Worm (Caenorhabditis elegans) whole organism, L1 larva: ENCODE results near the gene che-11.

ENCODE experiments used
- C16A3.4 ChIP-seq: fragments of 150-350 bp; optimal IDR thresholded peaks from 2 replicates; lab custom pipeline; 2014; ENCODE audit warnings: missing biosample characterization, missing genetic modification characterization
- alr-1 ChIP-seq: fragments of 200-800 bp; sonication (Bioruptor generic); optimal IDR thresholded peaks from 2 replicates; lab custom pipeline; 2018; ENCODE audit warnings: borderline replicate concordance, mild to moderate bottlenecking, missing genetic modification characterization, missing compliant biosample characterization
- ceh-90 ChIP-seq: sonication (generic microtip); optimal IDR thresholded peaks from 2 replicates; lab custom pipeline; 2016; ENCODE audit warnings: missing genetic modification characterization, missing compliant biosample characterization
- dsc-1 ChIP-seq: sonication (generic microtip); optimal IDR thresholded peaks from 2 replicates; lab custom pipeline; 2016; ENCODE audit warnings: mild to moderate bottlenecking, missing genetic modification characterization, missing compliant biosample characterization
- efl-1 ChIP-seq, 4 experiments: fragments of 150-350 bp; optimal IDR thresholded peaks in 3 of 4; peaks in 1 of 4; 1 replicate in 1 of 4; 2 replicates in 3 of 4; lab custom pipeline; 2014; ENCODE audit warnings: missing biosample characterization in 2 of 4, missing genetic modification characterization in 2 of 4, missing genetic modification reagents in 2 of 4
- elt-3 ChIP-seq, 6 experiments: fragments of 150-350 bp in 1 of 6; sonication (generic microtip); optimal IDR thresholded peaks; 2 replicates each; lab custom pipeline; 2017 to 2018; ENCODE audit warnings: missing biosample characterization in 6 of 6, missing genetic modification characterization in 6 of 6, inconsistent platforms in 1 of 6
- fkh-10 ChIP-seq: sonication (generic microtip); optimal IDR thresholded peaks from 2 replicates; lab custom pipeline; 2017; ENCODE audit warnings: missing biosample characterization, missing genetic modification reagents, missing genetic modification characterization
- hlh-17 ChIP-seq: fragments of 200-800 bp; sonication (Bioruptor generic); optimal IDR thresholded peaks from 2 replicates; lab custom pipeline; 2018; ENCODE audit warnings: missing genetic modification characterization, mild to moderate bottlenecking, missing compliant biosample characterization, moderate library complexity, borderline replicate concordance
- jun-1 ChIP-seq: fragments of 150-350 bp; optimal IDR thresholded peaks from 2 replicates; lab custom pipeline; 2014; ENCODE audit warnings: missing biosample characterization, missing genetic modification reagents, missing genetic modification characterization
- lin-14 ChIP-seq: fragments of 200-800 bp; sonication (Bioruptor generic); optimal IDR thresholded peaks from 2 replicates; lab custom pipeline; 2018; ENCODE audit warnings: mild to moderate bottlenecking, missing genetic modification characterization, moderate library complexity, missing compliant biosample characterization
- lsy-2 ChIP-seq, 2 experiments: fragments of 150-350 bp; optimal IDR thresholded peaks; 2 replicates each; lab custom pipeline; 2014; ENCODE audit warnings: missing biosample characterization in 2 of 2, missing genetic modification characterization in 2 of 2
- mdl-1 ChIP-seq, 2 experiments: fragments of 150-350 bp; optimal IDR thresholded peaks; 2 replicates each; lab custom pipeline; 2014 to 2017; ENCODE audit warnings: missing biosample characterization in 2 of 2, missing genetic modification characterization in 2 of 2, inconsistent platforms in 1 of 2
- nhr-20 ChIP-seq: sonication (generic microtip); optimal IDR thresholded peaks from 2 replicates; lab custom pipeline; 2016; ENCODE audit warnings: mild to moderate bottlenecking, missing genetic modification characterization, missing compliant biosample characterization
- nhr-85 ChIP-seq: sonication (generic microtip); peaks from one replicate; lab custom pipeline; 2016; ENCODE audit warnings: missing genetic modification characterization, inconsistent platforms, missing compliant biosample characterization
- skn-1 ChIP-seq: fragments of 150-350 bp; optimal IDR thresholded peaks from 2 replicates; lab custom pipeline; 2014; ENCODE audit warnings: missing biosample characterization, missing genetic modification characterization
- snpc-4 ChIP-seq: fragments of 150-350 bp; optimal IDR thresholded peaks from 2 replicates; lab custom pipeline; 2014; ENCODE audit warnings: missing biosample characterization, missing genetic modification characterization
- snu-23 ChIP-seq: sonication (generic microtip); optimal IDR thresholded peaks from 2 replicates; lab custom pipeline; 2016; ENCODE audit warnings: missing genetic modification characterization, missing compliant biosample characterization
- swsn-7 ChIP-seq: sonication (generic microtip); optimal IDR thresholded peaks from 2 replicates; lab custom pipeline; 2016; ENCODE audit warnings: missing genetic modification characterization, missing compliant biosample characterization
- unc-62 ChIP-seq: fragments of 150-350 bp; optimal IDR thresholded peaks from 2 replicates; lab custom pipeline; 2014; ENCODE audit warnings: missing biosample characterization, missing genetic modification reagents, missing genetic modification characterization

The che-11 gene

DNA sequence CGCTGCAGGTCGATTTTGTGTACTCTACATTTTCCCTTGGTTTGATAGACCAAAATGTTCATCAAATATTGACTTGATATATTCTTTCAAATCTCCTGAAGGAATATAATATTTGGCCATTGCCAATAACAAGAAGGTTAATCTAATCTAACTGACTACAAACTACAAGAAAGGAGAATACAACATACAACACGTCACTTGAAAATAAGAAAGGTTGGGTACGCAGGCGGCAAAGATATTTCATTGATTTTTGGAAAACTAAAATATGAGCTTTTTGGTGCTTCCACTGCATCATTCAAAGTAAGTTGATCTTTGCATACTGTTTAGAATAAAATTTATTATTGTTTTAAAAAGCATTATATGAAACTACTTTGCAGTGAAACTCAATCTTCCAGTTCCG, 52.4 kb downstream of the che-11 start, which contains the start of gene nhr-209:
Gene nhr-209, plus strand, starts transcription at position 27 of the 400 bp plus-strand sequence.
- TF ChIP-seq nhr-20 (tag; lab: Kevin White, UChicago) = peak; percentile 25
- no peak for TF ChIP-seq hlh-17 (GFP tag; lab: Kevin White, UChicago)
- peak; percentile 0 for TF ChIP-seq nhr-85
- TF ChIP-seq fkh-10 = no peak
- TF ChIP-seq elt-3 (tag; optimal IDR thresholded peaks at IDR 0.05; lab: Kevin White, UChicago) = peak in 1 of 6 experiments; percentile 26
- TF ChIP-seq efl-1 (optimal IDR thresholded peaks at IDR 0.05; lab: Kevin White, UChicago) = no peak
- TF ChIP-seq efl-1 (GFP tag; optimal IDR thresholded peaks at IDR 0.05 in 1 of 2; lab: Kevin White, UChicago) = peak in 1 of 2 experiments; percentile 86
- TF ChIP-seq ceh-90 (tag; lab: Kevin White, UChicago) = no peak
- TF ChIP-seq, all 84 proteins: peak for 4

DNA sequence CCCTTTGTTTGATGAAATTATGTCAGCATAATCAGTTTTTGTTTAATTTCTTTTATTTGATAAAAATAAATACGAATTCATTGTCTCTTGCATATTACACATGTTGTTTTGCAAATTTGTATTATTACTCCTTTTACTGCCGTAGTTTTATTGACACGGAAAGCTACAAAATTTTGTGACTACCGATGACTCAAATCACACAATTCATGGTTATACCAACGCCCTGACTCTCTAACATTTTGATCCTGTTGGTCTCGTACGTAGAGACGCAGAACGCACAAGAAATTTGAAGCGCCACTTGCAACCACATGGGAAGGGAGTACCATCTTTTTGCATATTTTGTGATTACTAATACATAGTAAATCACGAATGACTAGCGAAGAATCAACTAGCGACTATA, 54.6 kb downstream of the che-11 start, which contains the start of gene nhr-207:
Gene nhr-207, plus strand, starts transcription at position 282 of the 400 bp plus-strand sequence.
- TF ChIP-seq lin-14 (GFP tag; lab: Kevin White, UChicago) (peak; percentile 48), lsy-2 (tag; optimal IDR thresholded peaks at IDR 0.05; lab: Kevin White, UChicago) (peak in 1 of 2 experiments; percentile 5), snpc-4 (tag; lab: Kevin White, UChicago) (no peak), skn-1 (tag; lab: Kevin White, UChicago) (peak; percentile 34), dsc-1 (no peak), swsn-7 (tag; lab: Kevin White, UChicago) (no peak), fkh-10 (no peak), jun-1 (peak; percentile 49), nhr-20 (tag; lab: Kevin White, UChicago) (peak; percentile 23), mdl-1 (tag; optimal IDR thresholded peaks at IDR 0.05; lab: Kevin White, UChicago) (peak in 1 of 2 experiments; percentile 35), unc-62 (no peak), C16A3.4 (peak; percentile 17), alr-1 (tag; lab: Kevin White, UChicago) (no peak), snu-23 (peak; percentile 6)
